Fruit fly (Drosophila melanogaster): Measurements from ENCODE around the gene Etl1.

DNA sequence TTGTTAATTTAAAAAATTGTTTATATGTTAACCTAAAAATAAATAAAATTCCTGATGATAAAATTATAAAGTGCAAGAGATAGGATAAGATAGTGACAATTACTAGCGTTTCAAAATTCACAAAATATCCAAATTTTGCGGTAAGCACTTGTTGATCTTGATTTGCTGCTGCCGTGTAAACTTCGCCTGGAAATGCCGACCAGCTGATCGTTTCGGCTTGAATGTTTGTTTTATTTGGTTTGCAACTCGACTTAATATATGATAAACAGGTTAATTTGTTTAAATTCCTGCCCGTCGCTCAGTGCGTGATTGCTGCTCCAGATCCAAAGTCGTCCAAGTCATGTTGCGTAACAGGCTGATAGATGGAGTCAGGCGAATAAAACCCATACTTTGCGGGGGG lies 9.0 kb upstream of the Etl1 start, which contains the start of gene CG4592:
- no peak for TF ChIP-seq h (optimal IDR thresholded peaks at IDR 0.05)
- no peak for TF ChIP-seq Sin3A (optimal IDR thresholded peaks at IDR 0.05)
- no peak for TF ChIP-seq Myc (optimal IDR thresholded peaks at IDR 0.05)
